Worm (Caenorhabditis elegans) whole organism, L4 larva: Measurements from ENCODE around the gene C52B9.19.

ENCODE experiments used
- fos-1 ChIP-seq: fragments of 150-350 bp; optimal IDR thresholded peaks from 2 replicates; lab custom pipeline; 2014; ENCODE audit warnings: missing biosample characterization, missing genetic modification characterization
- lin-15B ChIP-seq: fragments of 150-350 bp; sonication (generic microtip); optimal IDR thresholded peaks from 3 replicates; lab custom pipeline; 2014; ENCODE audit warnings: missing biosample characterization, missing genetic modification characterization
- nhr-48 ChIP-seq: sonication (generic microtip); optimal IDR thresholded peaks from 2 replicates; lab custom pipeline; 2016; ENCODE audit warnings: mild to moderate bottlenecking, missing genetic modification characterization, missing compliant biosample characterization
- pha-4 ChIP-seq, 2 experiments: fragments of 150-350 bp in 1 of 2; fragments of 200-800 bp in 1 of 2; sonication (Bioruptor generic) in 1 of 2; IDR thresholded peaks in 1 of 2; optimal IDR thresholded peaks in 1 of 2; 2 replicates each; pipeline versions ENCODE4 v1.3.6 to Lab custom; 2014 to 2022; ENCODE audit warnings: missing genetic modification characterization in 2 of 2, missing genetic modification reagents in 2 of 2, missing biosample characterization in 1 of 2, missing compliant biosample characterization in 1 of 2

ce11 chrX:4244489-4245123 is 37.7 kb upstream of the C52B9.19 start:
- TF ChIP-seq pha-4 (GFP tag; IDR thresholded peaks at IDR 0.05; lab: Robert Waterston, UW) (no peak), pha-4 (tag; optimal IDR thresholded peaks at IDR 0.05; lab: Kevin White, UChicago) (no peak), nhr-48 (tag; lab: Kevin White, UChicago) (peak; percentile 43), lin-15B (tag; lab: Kevin White, UChicago) (no peak), fos-1 (tag; lab: Kevin White, UChicago) (no peak)
